Worm (Caenorhabditis elegans): Measurements from ENCODE around the gene mask-1.

The mask-1 gene

DNA sequence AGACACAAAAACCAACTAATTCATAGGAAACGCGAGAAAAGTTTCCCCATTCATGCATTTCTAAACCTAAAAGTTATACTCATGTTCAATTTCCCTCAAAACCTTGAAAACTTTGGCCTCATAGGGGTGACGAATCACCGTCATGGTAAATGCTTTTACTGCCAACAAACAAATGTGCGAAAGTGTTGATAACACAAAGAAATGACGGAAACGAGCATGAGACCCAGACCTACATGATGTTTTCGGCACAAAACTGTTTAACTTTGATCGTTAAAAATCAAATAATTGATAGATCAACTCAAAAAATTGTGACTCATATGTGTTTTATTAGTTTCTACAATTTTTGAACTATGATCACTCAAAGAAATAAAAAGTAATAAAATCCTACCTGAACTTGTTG lies 42.8 kb upstream of the mask-1 start:
- TF ChIP-seq ceh-100 (GFP tag; IDR thresholded peaks at IDR 0.05) = no peak
- no peak for TF ChIP-seq hlh-12 (tag; optimal IDR thresholded peaks at IDR 0.05)
- TF ChIP-seq K11D2.4 (GFP tag; IDR thresholded peaks at IDR 0.05) = 0 out of 2 replicates have a peak, but pooled peaks have one; percentile 28
- peak; percentile 50 for TF ChIP-seq unc-62 (GFP tag; optimal IDR thresholded peaks at IDR 0.05)
- no peak for TF ChIP-seq B0336.3 (GFP tag; IDR thresholded peaks at IDR 0.05)
- peak; percentile 52 for TF ChIP-seq atf-7 (tag; optimal IDR thresholded peaks at IDR 0.05)
- peak; percentile 72 for TF ChIP-seq nhr-80 (tag; optimal IDR thresholded peaks at IDR 0.05)
- TF ChIP-seq attf-5 (GFP tag; optimal IDR thresholded peaks at IDR 0.05) = peak; percentile 21
- TF ChIP-seq mcd-1 (GFP tag; IDR thresholded peaks at IDR 0.05) = no peak
- TF ChIP-seq cebp-1 (GFP tag; IDR thresholded peaks at IDR 0.05) = no peak
- peak; percentile 38 for TF ChIP-seq cebp-1 (tag; optimal IDR thresholded peaks at IDR 0.05)
- TF ChIP-seq pha-4 (tag; optimal IDR thresholded peaks at IDR 0.05) = no peak
- TF ChIP-seq unc-130 (GFP tag; optimal IDR thresholded peaks at IDR 0.05) = no peak

DNA sequence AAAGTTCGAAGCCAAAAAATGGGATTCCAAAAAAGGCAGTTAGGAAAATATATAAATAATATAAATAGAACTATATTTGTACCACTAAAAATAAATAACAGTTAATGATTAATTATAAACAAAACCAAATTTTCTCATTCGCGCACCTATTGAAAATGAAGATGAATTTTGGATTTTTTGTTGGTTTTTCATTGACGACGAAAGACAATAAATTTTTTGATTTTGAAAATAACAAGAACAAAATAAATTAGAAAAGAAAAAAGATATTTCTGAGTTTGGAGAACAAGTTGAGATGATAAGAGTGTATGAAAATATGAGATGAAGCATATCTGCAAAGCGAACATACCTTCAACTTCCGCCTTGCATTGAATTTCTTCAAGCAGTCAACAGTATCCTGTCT lies 37.4 kb upstream of the mask-1 start:
- TF ChIP-seq nfya-1 (tag; optimal IDR thresholded peaks at IDR 0.05; ENCODE audit: borderline replicate concordance, insufficient read depth) = no peak
- TF ChIP-seq ztf-6 (GFP tag; IDR thresholded peaks at IDR 0.05) = no peak
- no peak for TF ChIP-seq nhr-179 (tag; optimal IDR thresholded peaks at IDR 0.05)
- TF ChIP-seq tbp1 (GFP tag; optimal IDR thresholded peaks at IDR 0.05) = no peak
- TF ChIP-seq nfyb-1 (GFP tag; IDR thresholded peaks at IDR 0.05) = no peak
- no peak for TF ChIP-seq ets-4 (GFP tag; optimal IDR thresholded peaks at IDR 0.05)
- TF ChIP-seq efl-1 (GFP tag; optimal IDR thresholded peaks at IDR 0.05) = no peak

DNA sequence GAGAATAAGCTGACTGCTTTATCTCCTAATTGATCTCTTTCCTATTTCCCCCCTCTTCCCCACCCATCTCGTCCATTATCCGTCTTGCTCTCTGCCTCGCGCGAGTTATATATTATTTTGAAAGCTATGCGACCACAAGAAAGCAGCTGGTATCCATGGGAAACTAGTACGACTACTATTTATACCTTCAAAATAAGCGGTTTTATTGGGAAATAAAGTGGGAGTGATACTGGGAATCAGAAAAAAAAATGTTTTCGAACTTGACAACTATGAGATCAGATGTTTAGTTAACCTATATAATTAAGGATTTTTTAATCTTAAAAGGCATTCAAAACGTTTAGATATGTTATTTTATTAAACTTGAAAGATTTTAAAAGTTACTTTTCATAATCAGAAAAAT lies 35.0 kb upstream of the mask-1 start:
- TF ChIP-seq bed-2 (GFP tag; IDR thresholded peaks at IDR 0.05) (no peak), mcd-1 (GFP tag; IDR thresholded peaks at IDR 0.05) (no peak), nfya-2 (GFP tag; IDR thresholded peaks at IDR 0.05) (no peak), F33H1.4 (GFP tag; IDR thresholded peaks at IDR 0.05) (no peak), ceh-91 (GFP tag; IDR thresholded peaks at IDR 0.05) (no peak), ztf-6 (GFP tag; IDR thresholded peaks at IDR 0.05) (no peak), D2030.7 (GFP tag; IDR thresholded peaks at IDR 0.05) (no peak), attf-6 (GFP tag; IDR thresholded peaks at IDR 0.05) (no peak), nhr-80 (tag; optimal IDR thresholded peaks at IDR 0.05) (no peak), dox-1 (GFP tag; IDR thresholded peaks at IDR 0.05) (no peak), ekl-4 (GFP tag; IDR thresholded peaks at IDR 0.05) (no peak), C17E4.6 (GFP tag; IDR thresholded peaks at IDR 0.05) (no peak), somi-1 (GFP tag; optimal IDR thresholded peaks at IDR 0.05) (no peak), dpl-1 (GFP tag; optimal IDR thresholded peaks at IDR 0.05) (no peak), hlh-26 (GFP tag; conservative IDR thresholded peaks at IDR 0.05) (no peak), B0336.3 (GFP tag; IDR thresholded peaks at IDR 0.05) (no peak), F23B12.7 (tag; optimal IDR thresholded peaks at IDR 0.05; ENCODE audit: insufficient read depth) (no peak), Y53F4B.3 (GFP tag; IDR thresholded peaks at IDR 0.05) (no peak)

DNA sequence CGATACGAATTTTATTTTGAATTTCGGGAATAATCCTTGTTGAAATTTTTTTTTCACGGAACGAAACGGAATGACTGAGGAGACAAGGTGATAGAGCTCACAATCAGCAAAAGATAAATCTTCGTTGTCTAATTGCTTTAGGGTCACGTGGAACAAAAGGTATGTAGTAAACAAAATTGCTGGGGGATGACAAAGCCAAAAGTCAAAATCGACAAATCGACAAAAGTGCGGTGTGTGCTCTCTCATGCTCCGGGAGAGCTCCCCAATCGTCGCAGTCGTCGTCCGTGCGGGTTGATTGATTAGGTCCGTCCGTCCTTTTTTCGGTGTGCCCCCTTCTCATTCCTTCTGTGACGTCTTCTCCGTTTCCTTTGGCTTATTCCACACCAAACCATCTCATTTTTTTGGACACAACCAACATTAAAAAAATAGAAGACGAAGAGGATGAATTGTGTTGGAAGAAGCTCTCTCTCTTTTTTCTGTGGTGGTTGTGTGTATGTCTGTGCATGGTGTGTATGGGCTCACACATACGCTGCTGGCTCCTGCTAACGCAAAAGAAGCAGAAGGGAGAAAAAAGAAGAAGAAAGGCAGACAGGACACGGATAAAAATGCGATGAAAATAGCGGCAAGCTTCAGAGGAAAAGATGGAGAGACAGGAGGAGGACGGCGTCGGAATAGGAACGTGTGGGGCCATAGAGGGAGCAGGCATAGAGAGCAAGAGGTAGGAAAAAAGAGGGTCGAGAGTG lies 32.9 kb upstream of the mask-1 start:
- no peak for TF ChIP-seq gei-17 (GFP tag; optimal IDR thresholded peaks at IDR 0.05)
- TF ChIP-seq ztf-18 (tag; optimal IDR thresholded peaks at IDR 0.05) = peak; percentile 14
- TF ChIP-seq snpc-4 (GFP tag; optimal IDR thresholded peaks at IDR 0.05) = no peak
- TF ChIP-seq snpc-4 (tag; optimal IDR thresholded peaks at IDR 0.05) = peak in 2 of 4 experiments; percentile 7 to 18
- peak in 1 of 3 experiments; percentile 43 for TF ChIP-seq lin-35 (GFP tag; optimal IDR thresholded peaks at IDR 0.05)
- TF ChIP-seq F23B12.7 (tag; optimal IDR thresholded peaks at IDR 0.05; ENCODE audit: insufficient read depth) = peak; percentile 19
- 0 out of 2 replicates have a peak, but pooled peaks have one; percentile 48 for TF ChIP-seq egrh-3 (GFP tag; IDR thresholded peaks at IDR 0.05)
- TF ChIP-seq B0035.1 (tag; optimal IDR thresholded peaks at IDR 0.05) = peak; percentile 20
- no peak for TF ChIP-seq Y67H2A.10 (GFP tag; conservative IDR thresholded peaks at IDR 0.05)
- no peak for TF ChIP-seq nhr-179 (tag; optimal IDR thresholded peaks at IDR 0.05)
- no peak for TF ChIP-seq madf-8 (GFP tag; conservative IDR thresholded peaks at IDR 0.05)
- peak; percentile 3 for TF ChIP-seq die-1 (tag; optimal IDR thresholded peaks at IDR 0.05)
- no peak for TF ChIP-seq mcd-1 (GFP tag; IDR thresholded peaks at IDR 0.05)
- TF ChIP-seq mel-28 (tag; optimal IDR thresholded peaks at IDR 0.05; ENCODE audit: borderline replicate concordance) = no peak
